Fruit fly (Drosophila melanogaster) whole organism, prepupa: Measurements from ENCODE around the gene CG43050.

Source experiments
- Blimp-1 ChIP-seq: fragments of 200-800 bp; sonication (Bioruptor generic); optimal IDR thresholded peaks from 3 replicates; lab custom pipeline; 2017; ENCODE audit warnings: missing biosample characterization, missing genetic modification characterization, mild to moderate bottlenecking, moderate library complexity, missing genetic modification reagents
- CG10631 ChIP-seq: fragments of 200-800 bp; sonication (Bioruptor generic); optimal IDR thresholded peaks from 2 replicates; lab custom pipeline; 2016; ENCODE audit warnings: missing biosample characterization, missing genetic modification characterization
- CG10669 ChIP-seq: fragments of 200-800 bp; sonication (Bioruptor generic); optimal IDR thresholded peaks from 3 replicates; lab custom pipeline; 2018; ENCODE audit warnings: missing biosample characterization, mild to moderate bottlenecking, missing genetic modification characterization, moderate library complexity
- CG11294 ChIP-seq: fragments of 200-800 bp; sonication (Bioruptor generic); IDR thresholded peaks from 2 replicates; pipeline ENCODE4 v1.3.6; 2022; ENCODE audit warnings: missing biosample characterization, missing genetic modification characterization
- CG11762 ChIP-seq: fragments of 200-800 bp; sonication (Bioruptor generic); optimal IDR thresholded peaks from 3 replicates; lab custom pipeline; 2016; ENCODE audit warnings: missing biosample characterization, missing genetic modification characterization; ENCODE audit not compliant: insufficient read depth
- CG11902 ChIP-seq: fragments of 200-800 bp; sonication (Bioruptor generic); optimal IDR thresholded peaks from 3 replicates; lab custom pipeline; 2016; ENCODE audit warnings: missing biosample characterization, missing genetic modification characterization
- CG15336 ChIP-seq: fragments of 200-800 bp; sonication (Bioruptor generic); IDR thresholded peaks from 2 replicates; pipeline ENCODE4 v1.3.6; 2022; ENCODE audit warnings: missing biosample characterization, missing genetic modification characterization
- CG1621 ChIP-seq: fragments of 200-800 bp; sonication (Bioruptor generic); optimal IDR thresholded peaks from 3 replicates; lab custom pipeline; 2018; ENCODE audit warnings: missing biosample characterization, mild to moderate bottlenecking, missing genetic modification characterization
- CG16779 ChIP-seq: fragments of 200-800 bp; sonication (Bioruptor generic); optimal IDR thresholded peaks from 3 replicates; lab custom pipeline; 2017; ENCODE audit warnings: missing biosample characterization, mild to moderate bottlenecking, missing genetic modification characterization
- CG3032 ChIP-seq: fragments of 200-800 bp; optimal IDR thresholded peaks from 2 replicates; lab custom pipeline; 2019; ENCODE audit warnings: missing biosample characterization, mild to moderate bottlenecking, missing genetic modification characterization, moderate library complexity
- CG31627 ChIP-seq: fragments of 200-800 bp; sonication (Bioruptor generic); optimal IDR thresholded peaks from 3 replicates; lab custom pipeline; 2016; ENCODE audit warnings: missing biosample characterization, missing genetic modification characterization
- CG32006 ChIP-seq: fragments of 200-800 bp; sonication (Bioruptor generic); optimal IDR thresholded peaks from 3 replicates; lab custom pipeline; 2017; ENCODE audit warnings: missing biosample characterization, mild to moderate bottlenecking, missing genetic modification characterization
- CG34406 ChIP-seq: fragments of 200-800 bp; sonication (Bioruptor generic); optimal IDR thresholded peaks from 3 replicates; lab custom pipeline; 2016; ENCODE audit warnings: missing biosample characterization, missing genetic modification characterization
- CG3919 ChIP-seq: fragments of 200-800 bp; sonication (Bioruptor generic); optimal IDR thresholded peaks from 3 replicates; lab custom pipeline; 2016; ENCODE audit warnings: missing biosample characterization, missing genetic modification characterization
- CG4318 ChIP-seq: fragments of 200-800 bp; sonication (Bioruptor generic); optimal IDR thresholded peaks from 3 replicates; lab custom pipeline; 2017; ENCODE audit warnings: missing biosample characterization, mild to moderate bottlenecking, missing genetic modification characterization
- CG6276 ChIP-seq: fragments of 200-800 bp; sonication (Bioruptor generic); optimal IDR thresholded peaks from 2 replicates; lab custom pipeline; 2017; ENCODE audit warnings: missing biosample characterization, mild to moderate bottlenecking, missing genetic modification characterization
- CG6792 ChIP-seq: fragments of 200-800 bp; sonication (Bioruptor generic); optimal IDR thresholded peaks from 3 replicates; lab custom pipeline; 2016; ENCODE audit warnings: missing biosample characterization, missing genetic modification characterization
- CG6808 ChIP-seq: fragments of 200-800 bp; sonication (Bioruptor generic); optimal IDR thresholded peaks from 3 replicates; lab custom pipeline; 2017; ENCODE audit warnings: missing biosample characterization, missing genetic modification characterization, mild to moderate bottlenecking, moderate library complexity, missing genetic modification reagents
- CG6854 ChIP-seq: fragments of 200-800 bp; sonication (Bioruptor generic); optimal IDR thresholded peaks from 2 replicates; lab custom pipeline; 2017; ENCODE audit warnings: missing biosample characterization, mild to moderate bottlenecking, missing genetic modification characterization
- CG7368 ChIP-seq: fragments of 200-800 bp; sonication (Bioruptor generic); optimal IDR thresholded peaks from 3 replicates; lab custom pipeline; 2016; ENCODE audit warnings: missing biosample characterization, missing genetic modification characterization
- CG8319 ChIP-seq: fragments of 200-800 bp; sonication (Bioruptor generic); optimal IDR thresholded peaks from 3 replicates; lab custom pipeline; 2016; ENCODE audit warnings: missing biosample characterization, missing genetic modification characterization
- CG8632 ChIP-seq: fragments of 200-800 bp; sonication (Bioruptor generic); optimal IDR thresholded peaks from 3 replicates; lab custom pipeline; 2016; ENCODE audit warnings: missing biosample characterization, missing genetic modification characterization
- Eip75B ChIP-seq: fragments of 200-800 bp; sonication (Bioruptor generic); optimal IDR thresholded peaks from 3 replicates; lab custom pipeline; 2016; ENCODE audit warnings: missing biosample characterization, missing genetic modification characterization
- Eip93F ChIP-seq: fragments of 200-800 bp; sonication (Bioruptor generic); optimal IDR thresholded peaks from 2 replicates; lab custom pipeline; 2016; ENCODE audit warnings: missing biosample characterization, mild to moderate bottlenecking, missing genetic modification characterization
- Ets21C ChIP-seq: fragments of 200-800 bp; sonication (Bioruptor generic); optimal IDR thresholded peaks from 3 replicates; lab custom pipeline; 2016; ENCODE audit warnings: missing biosample characterization, missing genetic modification characterization
- Ets96B ChIP-seq: fragments of 200-800 bp; optimal IDR thresholded peaks from 2 replicates; lab custom pipeline; 2019; ENCODE audit warnings: missing biosample characterization, mild to moderate bottlenecking, missing genetic modification characterization, moderate library complexity
- Gug ChIP-seq: fragments of 200-800 bp; sonication (Bioruptor generic); IDR thresholded peaks from 2 replicates; pipeline ENCODE4 v1.3.6; 2022; ENCODE audit warnings: missing biosample characterization, missing genetic modification characterization
- Hr39 ChIP-seq: fragments of 200-800 bp; sonication (Bioruptor generic); optimal IDR thresholded peaks from 2 replicates; lab custom pipeline; 2016; ENCODE audit warnings: missing biosample characterization, missing genetic modification characterization
- Hr4 ChIP-seq: fragments of 200-800 bp; sonication (Bioruptor generic); optimal IDR thresholded peaks from 3 replicates; lab custom pipeline; 2016; ENCODE audit warnings: missing biosample characterization, missing genetic modification characterization
- Lpt ChIP-seq: fragments of 200-800 bp; sonication (Bioruptor generic); optimal IDR thresholded peaks from 3 replicates; lab custom pipeline; 2016; ENCODE audit warnings: missing biosample characterization, missing genetic modification characterization
- Met ChIP-seq: fragments of 200-800 bp; sonication (Bioruptor generic); optimal IDR thresholded peaks from 3 replicates; lab custom pipeline; 2016; ENCODE audit warnings: missing biosample characterization, missing genetic modification characterization
- Smox ChIP-seq: fragments of 200-800 bp; sonication (Bioruptor generic); optimal IDR thresholded peaks from 3 replicates; lab custom pipeline; 2016; ENCODE audit warnings: missing biosample characterization, missing genetic modification characterization
- Sox102F ChIP-seq: fragments of 200-800 bp; sonication (Bioruptor generic); optimal IDR thresholded peaks from 2 replicates; lab custom pipeline; 2016; ENCODE audit warnings: missing biosample characterization, mild to moderate bottlenecking, missing genetic modification characterization
- Sox15 ChIP-seq: fragments of 200-800 bp; sonication (Bioruptor generic); optimal IDR thresholded peaks from 3 replicates; lab custom pipeline; 2016; ENCODE audit warnings: missing biosample characterization, missing genetic modification characterization
- achi ChIP-seq: fragments of 200-800 bp; sonication (Bioruptor generic); optimal IDR thresholded peaks from 3 replicates; lab custom pipeline; 2016; ENCODE audit warnings: missing biosample characterization, missing genetic modification characterization
- acj6 ChIP-seq: fragments of 200-800 bp; sonication (Bioruptor generic); optimal IDR thresholded peaks from 3 replicates; lab custom pipeline; 2016; ENCODE audit warnings: missing biosample characterization, missing genetic modification characterization
- cyc ChIP-seq: fragments of 200-800 bp; sonication (Bioruptor generic); optimal IDR thresholded peaks from 3 replicates; lab custom pipeline; 2016; ENCODE audit warnings: missing biosample characterization, missing genetic modification characterization
- dac ChIP-seq: fragments of 200-800 bp; sonication (Bioruptor generic); optimal IDR thresholded peaks from 2 replicates; lab custom pipeline; 2017; ENCODE audit warnings: missing biosample characterization, mild to moderate bottlenecking, missing genetic modification characterization
- dsx ChIP-seq: fragments of 200-800 bp; optimal IDR thresholded peaks from 3 replicates; lab custom pipeline; 2019; ENCODE audit warnings: missing biosample characterization, mild to moderate bottlenecking, missing genetic modification characterization, moderate library complexity; ENCODE audit not compliant: poor library complexity, severe bottlenecking
- esn ChIP-seq: fragments of 200-800 bp; sonication (Bioruptor generic); optimal IDR thresholded peaks from 2 replicates; lab custom pipeline; 2016; ENCODE audit warnings: missing biosample characterization, mild to moderate bottlenecking, missing genetic modification characterization, moderate library complexity
- fd59A ChIP-seq: fragments of 200-800 bp; sonication (Bioruptor generic); optimal IDR thresholded peaks from 2 replicates; lab custom pipeline; 2017; ENCODE audit warnings: missing biosample characterization, mild to moderate bottlenecking, missing genetic modification characterization, missing genetic modification reagents
- fd85E ChIP-seq: fragments of 200-800 bp; sonication (Bioruptor generic); optimal IDR thresholded peaks from 3 replicates; lab custom pipeline; 2016; ENCODE audit warnings: missing biosample characterization, missing genetic modification characterization
- fkh ChIP-seq: fragments of 200-800 bp; sonication (Bioruptor generic); optimal IDR thresholded peaks from 3 replicates; lab custom pipeline; 2017; ENCODE audit warnings: missing biosample characterization, mild to moderate bottlenecking, missing genetic modification characterization, moderate library complexity
- lz ChIP-seq: fragments of 200-800 bp; sonication (Bioruptor generic); optimal IDR thresholded peaks from 3 replicates; lab custom pipeline; 2016; ENCODE audit warnings: missing biosample characterization, missing genetic modification characterization
- net ChIP-seq: fragments of 200-800 bp; sonication (Bioruptor generic); optimal IDR thresholded peaks from 3 replicates; lab custom pipeline; 2016; ENCODE audit warnings: missing biosample characterization, missing genetic modification characterization
- pdm3 ChIP-seq: fragments of 200-800 bp; sonication (Bioruptor generic); optimal IDR thresholded peaks from 3 replicates; lab custom pipeline; 2016; ENCODE audit warnings: missing biosample characterization, missing genetic modification characterization
- salr ChIP-seq, 2 experiments: fragments of 200-800 bp; sonication (Bioruptor generic); optimal IDR thresholded peaks; 3 replicates each; lab custom pipeline; 2016 to 2018; ENCODE audit warnings: missing biosample characterization in 2 of 2, missing genetic modification characterization in 2 of 2, mild to moderate bottlenecking in 1 of 2
- spab ChIP-seq: fragments of 200-800 bp; sonication (Bioruptor generic); optimal IDR thresholded peaks from 2 replicates; lab custom pipeline; 2017; ENCODE audit warnings: missing biosample characterization, mild to moderate bottlenecking, missing genetic modification characterization, missing genetic modification reagents
- ss ChIP-seq, 2 experiments: fragments of 200-800 bp; sonication (Bioruptor generic); optimal IDR thresholded peaks; 2 replicates in 1 of 2; 3 replicates in 1 of 2; lab custom pipeline; 2017 to 2018; ENCODE audit warnings: mild to moderate bottlenecking in 2 of 2, missing biosample characterization in 2 of 2, missing genetic modification characterization in 2 of 2, moderate library complexity in 1 of 2
- svp ChIP-seq: fragments of 200-800 bp; sonication (Bioruptor generic); peaks from one replicate; lab custom pipeline; 2016; ENCODE audit warnings: missing biosample characterization, missing genetic modification characterization
- topi ChIP-seq: fragments of 200-800 bp; sonication (Bioruptor generic); optimal IDR thresholded peaks from 3 replicates; lab custom pipeline; 2016; ENCODE audit warnings: missing biosample characterization, missing genetic modification characterization

CG43050 gene

dm6 chr2L:13145035-13145683 lies 26.1 kb downstream of the CG43050 start:
- TF ChIP-seq CG32006 (GFP tag; lab: Kevin White, UChicago) = peak; percentile 61
- no peak for TF ChIP-seq CG7368 (GFP tag; lab: Kevin White, UChicago)
- no peak for TF ChIP-seq ss (GFP tag; optimal IDR thresholded peaks at IDR 0.05; lab: Kevin White, UChicago)
- TF ChIP-seq Sox102F (GFP tag; lab: Kevin White, UChicago) = no peak
- TF ChIP-seq CG6808 (GFP tag; lab: Kevin White, UChicago) = no peak
- TF ChIP-seq CG3919 (GFP tag; lab: Kevin White, UChicago) = peak; percentile 54
- TF ChIP-seq cyc (GFP tag; lab: Kevin White, UChicago) = peak; percentile 17
- TF ChIP-seq CG16779 (tag; lab: Kevin White, UChicago) = no peak
- TF ChIP-seq CG11762 (GFP tag; lab: Kevin White, UChicago) = no peak
- no peak for TF ChIP-seq spab (GFP tag; lab: Kevin White, UChicago)
- no peak for TF ChIP-seq CG1621 (tag; lab: Kevin White, UChicago)
- no peak for TF ChIP-seq CG4318 (GFP tag; lab: Kevin White, UChicago)
- TF ChIP-seq achi (GFP tag; lab: Kevin White, UChicago) = peak; percentile 34
- no peak for TF ChIP-seq CG6854 (GFP tag; lab: Kevin White, UChicago)
- TF ChIP-seq CG11294 (GFP tag; lab: Robert Waterston, UW) = no peak; the same call in 1 of the 2 replicates
- TF ChIP-seq esn = peak; percentile 27
- peak; percentile 45 for TF ChIP-seq fkh
- peak; percentile 75 for TF ChIP-seq Hr4 (GFP tag; lab: Kevin White, UChicago)
- peak; percentile 28 for TF ChIP-seq CG31627 (GFP tag; lab: Kevin White, UChicago)
- peak; percentile 15 for TF ChIP-seq Ets96B (tag; lab: Kevin White, UChicago)
- peak; percentile 43 for TF ChIP-seq Met (GFP tag; lab: Kevin White, UChicago)
- TF ChIP-seq dsx (GFP tag; lab: Kevin White, UChicago) = no peak
- no peak for TF ChIP-seq CG3032 (tag; lab: Kevin White, UChicago)
- TF ChIP-seq pdm3 = peak; percentile 43
- TF ChIP-seq CG8632 (GFP tag; lab: Kevin White, UChicago) = no peak
- peak; percentile 50 for TF ChIP-seq svp
- no peak for TF ChIP-seq CG34406 (GFP tag; lab: Kevin White, UChicago)
- peak; percentile 23 for TF ChIP-seq Smox (GFP tag; lab: Kevin White, UChicago)
- TF ChIP-seq Gug (GFP tag; lab: Robert Waterston, UW) = peak; percentile 52
- TF ChIP-seq CG10631 (GFP tag; lab: Kevin White, UChicago) = peak; percentile 5
- no peak for TF ChIP-seq CG8319 (GFP tag; lab: Kevin White, UChicago)
- no peak for TF ChIP-seq dac (GFP tag; lab: Kevin White, UChicago)
- peak; percentile 0 for TF ChIP-seq lz (GFP tag; lab: Kevin White, UChicago)
- TF ChIP-seq salr (GFP tag; optimal IDR thresholded peaks at IDR 0.05; lab: Kevin White, UChicago) = peak in 1 of 2 experiments; percentile 4
- TF ChIP-seq Hr39 (GFP tag; lab: Kevin White, UChicago) = peak; percentile 52
- no peak for TF ChIP-seq Blimp-1 (GFP tag; lab: Kevin White, UChicago)
- TF ChIP-seq CG6792 (GFP tag; lab: Kevin White, UChicago) = peak; percentile 26
- TF ChIP-seq Eip93F (GFP tag; lab: Kevin White, UChicago) = no peak
- peak; percentile 80 for TF ChIP-seq CG15336
- peak; percentile 27 for TF ChIP-seq net
- no peak for TF ChIP-seq fd59A (GFP tag; lab: Kevin White, UChicago)
- peak; percentile 36 for TF ChIP-seq topi (GFP tag; lab: Kevin White, UChicago)
- peak; percentile 44 for TF ChIP-seq CG6276 (GFP tag; lab: Kevin White, UChicago)
- TF ChIP-seq CG10669 (GFP tag; lab: Kevin White, UChicago) = no peak
- no peak for TF ChIP-seq CG11902
- peak; percentile 21 for TF ChIP-seq acj6 (GFP tag; lab: Kevin White, UChicago)
- no peak for TF ChIP-seq Ets21C (GFP tag; lab: Kevin White, UChicago)
- no peak for TF ChIP-seq fd85E (GFP tag; lab: Kevin White, UChicago)
- TF ChIP-seq Lpt (GFP tag; lab: Kevin White, UChicago) = peak; percentile 29
- no peak for TF ChIP-seq Eip75B (GFP tag; lab: Kevin White, UChicago)
- TF ChIP-seq Sox15 (GFP tag; lab: Kevin White, UChicago) = no peak
